Fruit fly (Drosophila melanogaster): ENCODE measurements around the gene sloth1.

DNA sequence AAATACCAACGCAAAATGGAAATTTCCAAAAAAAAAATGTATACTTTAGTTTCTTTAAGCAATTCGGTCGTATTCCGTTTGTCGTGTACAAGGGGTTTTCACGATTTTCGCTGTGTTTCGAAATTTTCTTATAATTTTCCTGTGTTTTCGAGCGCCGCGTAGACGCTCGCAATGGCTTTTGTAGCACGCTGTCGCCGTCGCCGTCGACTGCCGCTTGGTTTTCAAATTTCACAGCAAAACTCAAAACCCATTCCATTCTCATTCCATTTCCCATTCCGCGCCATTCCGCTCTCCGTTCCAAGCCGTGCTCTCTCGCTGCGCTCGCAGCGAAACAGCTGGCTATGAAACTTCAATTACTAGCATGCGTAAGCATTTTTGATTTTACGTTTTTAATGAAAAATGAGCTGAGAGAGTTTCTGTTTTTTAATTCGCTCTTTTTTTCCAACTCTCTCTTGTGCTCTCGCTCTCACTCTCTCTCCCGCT lies 29.6 kb upstream of the sloth1 start:
- TF ChIP-seq cnc (optimal IDR thresholded peaks at IDR 0.05) (peak in 1 of 2 experiments; percentile 5), Mnt (GFP tag; optimal IDR thresholded peaks at IDR 0.05) (peak; percentile 43), cic (GFP tag; optimal IDR thresholded peaks at IDR 0.05) (no peak), CG7045 (GFP tag; optimal IDR thresholded peaks at IDR 0.05) (no peak), CG5204 (GFP tag; optimal IDR thresholded peaks at IDR 0.05) (no peak), kay (GFP tag; ENCODE audit: borderline replicate concordance) (no peak), CG12768 (GFP tag; optimal IDR thresholded peaks at IDR 0.05) (no peak), bab1 (GFP tag; optimal IDR thresholded peaks at IDR 0.05) (no peak), Hr96 (GFP tag; optimal IDR thresholded peaks at IDR 0.05) (no peak), toe (GFP tag; optimal IDR thresholded peaks at IDR 0.05) (no peak), Clk (GFP tag; optimal IDR thresholded peaks at IDR 0.05) (no peak)

Data from whole organism, adult.